Worm (Caenorhabditis elegans): ENCODE results near the gene T28D6.6.
A peak's percentile ranks its signal among the peaks of the same experiment; 100 is the strongest.

- TF ChIP-seq sea-1 (GFP tag; conservative IDR thresholded peaks at IDR 0.05) = no peak
- no peak for TF ChIP-seq hnd-1 (tag; optimal IDR thresholded peaks at IDR 0.05)
- TF ChIP-seq ama-1 (optimal IDR thresholded peaks at IDR 0.05) = no peak
- 0 out of 2 replicates have a peak, but pooled peaks have one; percentile 8 for TF ChIP-seq flt-1 (GFP tag; IDR thresholded peaks at IDR 0.05)
- peak; percentile 17; the same call in 1 of the 2 replicates for TF ChIP-seq tbx-11 (GFP tag; IDR thresholded peaks at IDR 0.05)
- 0 out of 2 replicates have a peak, but pooled peaks have one; percentile 41 for TF ChIP-seq tbx-37 (GFP tag; conservative IDR thresholded peaks at IDR 0.05)
- no peak for TF ChIP-seq aly-1 (tag; optimal IDR thresholded peaks at IDR 0.05)
These were observed 10.6 kb upstream of the T28D6.6 start for ce11 chrIII:11353499-11353898.

All from whole organism, early embryonic.